Worm (Caenorhabditis elegans) whole organism, early embryonic: ENCODE data around the gene F26G1.10.

Experiments
- aly-1 ChIP-seq: sonication (generic microtip); optimal IDR thresholded peaks from 2 replicates; lab custom pipeline; 2016; ENCODE audit warnings: missing genetic modification characterization, missing compliant biosample characterization
- ama-1 ChIP-seq: fragments of 150-350 bp; optimal IDR thresholded peaks from 2 replicates; lab custom pipeline; 2014
- ets-7 ChIP-seq: sonication (generic microtip); optimal IDR thresholded peaks from 2 replicates; lab custom pipeline; 2016; ENCODE audit warnings: missing genotype, missing genetic modification characterization, missing compliant biosample characterization
- hnd-1 ChIP-seq: sonication (generic microtip); optimal IDR thresholded peaks from 2 replicates; lab custom pipeline; 2016; ENCODE audit warnings: missing genetic modification characterization, missing compliant biosample characterization
- scrt-1 ChIP-seq: fragments of 200-800 bp; sonication (Bioruptor generic); IDR thresholded peaks from 2 replicates; pipeline ENCODE4 v1.3.6; 2022; ENCODE audit warnings: missing genetic modification characterization, missing compliant biosample characterization
- sea-1 ChIP-seq: fragments of 200-800 bp; sonication (Bioruptor generic); conservative IDR thresholded peaks from 2 replicates; pipeline ENCODE4 v1.3.6; 2022; ENCODE audit warnings: missing genetic modification characterization, missing compliant biosample characterization
- tbx-11 ChIP-seq: fragments of 200-800 bp; sonication (Bioruptor generic); IDR thresholded peaks from 2 replicates; pipeline ENCODE4 v1.3.6; 2022; ENCODE audit warnings: missing genetic modification characterization, missing compliant biosample characterization

- TF ChIP-seq ama-1 (lab: Kevin White, UChicago) (no peak), tbx-11 (GFP tag; lab: Robert Waterston, UW) (no peak), ets-7 (tag; lab: Kevin White, UChicago) (no peak), hnd-1 (tag; lab: Kevin White, UChicago) (no peak), sea-1 (no peak), aly-1 (no peak), scrt-1 (no peak)
Observed at ce11 chrII:4771282-4771681, 2.9 kb upstream of the F26G1.10 start, which contains the start of gene F26G1.5.
